Worm (Caenorhabditis elegans): ENCODE results near the gene hal-3.
A peak's percentile ranks its signal among the peaks of the same experiment; 100 is the strongest.

hal-3 gene

ce11 chrII:9619402-9619862 lies 2.5 kb upstream of the hal-3 start:
- TF ChIP-seq dmd-6 (GFP tag; IDR thresholded peaks at IDR 0.05) = peak; percentile 76
- TF ChIP-seq lsy-2 (tag; optimal IDR thresholded peaks at IDR 0.05) = peak; percentile 45 to 48
- TF ChIP-seq pqm-1 (tag; optimal IDR thresholded peaks at IDR 0.05) = peak; percentile 41
- no peak for TF ChIP-seq zip-2 (tag; optimal IDR thresholded peaks at IDR 0.05)
- TF ChIP-seq zfp-3 (GFP tag; conservative IDR thresholded peaks at IDR 0.05) = no peak
- TF ChIP-seq daf-8 (GFP tag; IDR thresholded peaks at IDR 0.05) = no peak
- peak; percentile 34; the same call in 1 of the 2 replicates for TF ChIP-seq set-16 (GFP tag; IDR thresholded peaks at IDR 0.05)
- TF ChIP-seq dpl-1 (GFP tag; optimal IDR thresholded peaks at IDR 0.05) = peak; percentile 37
- no peak for TF ChIP-seq skn-1 (tag; optimal IDR thresholded peaks at IDR 0.05)
- TF ChIP-seq ama-1 (optimal IDR thresholded peaks at IDR 0.05) = peak; percentile 2
- no peak for TF ChIP-seq lir-3 (tag; optimal IDR thresholded peaks at IDR 0.05)
- no peak for TF ChIP-seq ceh-20 (GFP tag; IDR thresholded peaks at IDR 0.05)
- no peak for TF ChIP-seq sdz-12 (GFP tag; optimal IDR thresholded peaks at IDR 0.05)
- peak; percentile 36 for TF ChIP-seq lin-38 (GFP tag; IDR thresholded peaks at IDR 0.05)
- TF ChIP-seq gei-8 (GFP tag; optimal IDR thresholded peaks at IDR 0.05) = no peak
- TF ChIP-seq aha-1 (tag) = peak; percentile 76
- TF ChIP-seq lim-7 (GFP tag; IDR thresholded peaks at IDR 0.05) = no peak
- TF ChIP-seq nhr-42 (GFP tag; IDR thresholded peaks at IDR 0.05) = no peak
- TF ChIP-seq unc-39 (tag; optimal IDR thresholded peaks at IDR 0.05) = no peak
- TF ChIP-seq rbr-2 (tag; optimal IDR thresholded peaks at IDR 0.05) = no peak
- TF ChIP-seq lin-1 (GFP tag; IDR thresholded peaks at IDR 0.05) = peak; percentile 56; the same call in 1 of the 2 replicates
- TF ChIP-seq dmd-9 (GFP tag; IDR thresholded peaks at IDR 0.05) = no peak
- no peak for TF ChIP-seq R02D3.7 (tag; optimal IDR thresholded peaks at IDR 0.05)
- TF ChIP-seq arid-1 (GFP tag; conservative IDR thresholded peaks at IDR 0.05) = no peak
- peak; percentile 66 for TF ChIP-seq dve-1 (tag; optimal IDR thresholded peaks at IDR 0.05; ENCODE audit: insufficient read depth)
- no peak for TF ChIP-seq ZK546.5 (tag; optimal IDR thresholded peaks at IDR 0.05)
- no peak for TF ChIP-seq unc-130 (GFP tag; optimal IDR thresholded peaks at IDR 0.05)
- peak; percentile 75 for TF ChIP-seq mep-1 (tag; optimal IDR thresholded peaks at IDR 0.05)
- no peak for TF ChIP-seq nhr-76 (tag; optimal IDR thresholded peaks at IDR 0.05)
- TF ChIP-seq mxl-2 (GFP tag; conservative IDR thresholded peaks at IDR 0.05) = 0 out of 2 replicates have a peak, but pooled peaks have one; percentile 33
- TF ChIP-seq nhr-237 (tag; optimal IDR thresholded peaks at IDR 0.05) = no peak
- no peak for TF ChIP-seq snpc-4 (tag; optimal IDR thresholded peaks at IDR 0.05)
- peak; percentile 24 for TF ChIP-seq spr-1 (tag; optimal IDR thresholded peaks at IDR 0.05)
- TF ChIP-seq T26A8.4 (GFP tag; IDR thresholded peaks at IDR 0.05) = peak; percentile 33
- no peak for TF ChIP-seq F44E2.7 (GFP tag; IDR thresholded peaks at IDR 0.05)
- TF ChIP-seq tag-97 (GFP tag; IDR thresholded peaks at IDR 0.05) = no peak
- no peak for TF ChIP-seq ceh-32 (tag; optimal IDR thresholded peaks at IDR 0.05; ENCODE audit: poor library complexity)
- TF ChIP-seq ces-1 (GFP tag; optimal IDR thresholded peaks at IDR 0.05) = no peak
- TF ChIP-seq pha-4 (GFP tag; IDR thresholded peaks at IDR 0.05) = peak; percentile 66
- TF ChIP-seq pha-4 (tag; optimal IDR thresholded peaks at IDR 0.05) = peak; percentile 18
- peak; percentile 94 for TF ChIP-seq mxl-3 (GFP tag; optimal IDR thresholded peaks at IDR 0.05)
- TF ChIP-seq Y105C5A.15 (GFP tag; IDR thresholded peaks at IDR 0.05) = no peak
- TF ChIP-seq zip-11 (GFP tag; IDR thresholded peaks at IDR 0.05) = no peak
- TF ChIP-seq madf-9 (GFP tag; conservative IDR thresholded peaks at IDR 0.05) = peak; percentile 44; the same call in 1 of the 2 replicates
- TF ChIP-seq mdt-29 (GFP tag; IDR thresholded peaks at IDR 0.05) = no peak
- peak; percentile 53 for TF ChIP-seq tra-1 (GFP tag; IDR thresholded peaks at IDR 0.05)
- TF ChIP-seq ceh-62 (tag; optimal IDR thresholded peaks at IDR 0.05) = no peak
- peak; percentile 46 for TF ChIP-seq hmg-1.1 (GFP tag; IDR thresholded peaks at IDR 0.05)
- 0 out of 2 replicates have a peak, but pooled peaks have one; percentile 18 for TF ChIP-seq saeg-2 (GFP tag; IDR thresholded peaks at IDR 0.05)
- TF ChIP-seq mdl-1 (tag; optimal IDR thresholded peaks at IDR 0.05) = peak in 1 of 2 experiments; percentile 74
- peak; percentile 1 for TF ChIP-seq nhr-102 (tag; optimal IDR thresholded peaks at IDR 0.05)
- TF ChIP-seq madf-5 (GFP tag; IDR thresholded peaks at IDR 0.05) = no peak

All from whole organism, L4 larva.